Fruit fly (Drosophila melanogaster) whole organism, prepupa: ENCODE measurements around the gene CstF64.

ENCODE experiments used
- CG11294 ChIP-seq: fragments of 200-800 bp; sonication (Bioruptor generic); IDR thresholded peaks from 2 replicates; pipeline ENCODE4 v1.3.6; 2022; ENCODE audit warnings: missing biosample characterization, missing genetic modification characterization
- CG11762 ChIP-seq: fragments of 200-800 bp; sonication (Bioruptor generic); optimal IDR thresholded peaks from 3 replicates; lab custom pipeline; 2016; ENCODE audit warnings: missing biosample characterization, missing genetic modification characterization; ENCODE audit not compliant: insufficient read depth
- CG4318 ChIP-seq: fragments of 200-800 bp; sonication (Bioruptor generic); optimal IDR thresholded peaks from 3 replicates; lab custom pipeline; 2017; ENCODE audit warnings: missing biosample characterization, mild to moderate bottlenecking, missing genetic modification characterization
- CG6854 ChIP-seq: fragments of 200-800 bp; sonication (Bioruptor generic); optimal IDR thresholded peaks from 2 replicates; lab custom pipeline; 2017; ENCODE audit warnings: missing biosample characterization, mild to moderate bottlenecking, missing genetic modification characterization
- CG7368 ChIP-seq: fragments of 200-800 bp; sonication (Bioruptor generic); optimal IDR thresholded peaks from 3 replicates; lab custom pipeline; 2016; ENCODE audit warnings: missing biosample characterization, missing genetic modification characterization
- Hr38 ChIP-seq: sonication (Bioruptor generic); optimal IDR thresholded peaks from 2 replicates; lab custom pipeline; 2016; ENCODE audit warnings: missing biosample characterization, missing genetic modification characterization
- Hr39 ChIP-seq: fragments of 200-800 bp; sonication (Bioruptor generic); optimal IDR thresholded peaks from 2 replicates; lab custom pipeline; 2016; ENCODE audit warnings: missing biosample characterization, missing genetic modification characterization
- OdsH ChIP-seq: fragments of 200-800 bp; sonication (Bioruptor generic); optimal IDR thresholded peaks from 3 replicates; lab custom pipeline; 2016; ENCODE audit warnings: missing biosample characterization, missing genetic modification characterization
- Sox102F ChIP-seq: fragments of 200-800 bp; sonication (Bioruptor generic); optimal IDR thresholded peaks from 2 replicates; lab custom pipeline; 2016; ENCODE audit warnings: missing biosample characterization, mild to moderate bottlenecking, missing genetic modification characterization
- Sox14 ChIP-seq: fragments of 200-800 bp; sonication (Bioruptor generic); optimal IDR thresholded peaks from 3 replicates; lab custom pipeline; 2016; ENCODE audit warnings: missing biosample characterization, missing genetic modification characterization
- eg ChIP-seq: fragments of 200-800 bp; sonication (Bioruptor generic); IDR thresholded peaks from 3 replicates; pipeline ENCODE4 v1.3.6; 2022; ENCODE audit warnings: missing biosample characterization, missing genetic modification characterization
- lz ChIP-seq: fragments of 200-800 bp; sonication (Bioruptor generic); optimal IDR thresholded peaks from 3 replicates; lab custom pipeline; 2016; ENCODE audit warnings: missing biosample characterization, missing genetic modification characterization
- salr ChIP-seq, 2 experiments: fragments of 200-800 bp; sonication (Bioruptor generic); optimal IDR thresholded peaks; 3 replicates each; lab custom pipeline; 2016 to 2018; ENCODE audit warnings: missing biosample characterization in 2 of 2, missing genetic modification characterization in 2 of 2, mild to moderate bottlenecking in 1 of 2

DNA sequence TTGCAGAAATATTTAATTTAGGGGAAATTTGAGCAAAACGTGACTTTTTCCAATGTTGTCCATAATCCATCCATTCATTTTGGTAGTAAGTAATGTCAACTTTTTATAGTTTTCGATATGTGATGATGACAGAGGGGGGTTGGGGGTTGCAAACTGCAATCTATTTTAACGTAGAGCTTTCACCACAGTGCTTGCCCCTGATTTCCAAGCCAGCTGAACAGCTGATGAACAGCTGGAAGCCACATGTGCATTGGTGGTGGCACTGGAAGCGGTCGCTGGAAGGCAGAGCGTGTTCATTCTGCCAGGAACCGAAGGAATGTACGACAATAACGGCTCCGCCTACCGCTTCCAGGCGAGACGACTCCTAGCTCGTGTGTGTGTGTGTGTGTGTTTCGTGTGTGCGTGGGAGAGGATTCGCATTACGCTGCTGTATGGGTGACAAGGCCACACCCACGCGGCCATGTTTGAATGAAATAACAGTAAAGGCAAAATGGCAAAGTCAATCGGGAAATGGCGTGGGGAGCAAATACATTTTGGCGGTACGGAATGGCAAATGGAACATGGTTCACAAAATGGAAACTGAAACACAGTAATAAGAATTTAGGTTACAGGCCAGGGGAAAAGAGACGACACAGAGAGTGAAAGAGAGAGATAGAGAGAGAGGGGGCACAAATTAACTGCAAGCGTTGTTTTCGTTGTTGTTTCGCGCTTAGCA lies 39.6 kb downstream of the CstF64 start:
- TF ChIP-seq Hr39 (GFP tag; lab: Kevin White, UChicago) = no peak
- no peak for TF ChIP-seq eg
- no peak for TF ChIP-seq CG6854
- no peak for TF ChIP-seq Sox102F (GFP tag; lab: Kevin White, UChicago)
- TF ChIP-seq lz (GFP tag; lab: Kevin White, UChicago) = no peak
- TF ChIP-seq CG4318 (GFP tag; lab: Kevin White, UChicago) = no peak
- TF ChIP-seq OdsH (GFP tag; lab: Kevin White, UChicago) = no peak
- no peak for TF ChIP-seq CG7368 (GFP tag; lab: Kevin White, UChicago)
- TF ChIP-seq salr (GFP tag; optimal IDR thresholded peaks at IDR 0.05; lab: Kevin White, UChicago) = no peak
- TF ChIP-seq CG11294 (GFP tag; lab: Robert Waterston, UW) = no peak
- no peak for TF ChIP-seq CG11762
- TF ChIP-seq Sox14 (GFP tag; lab: Kevin White, UChicago) = no peak
- TF ChIP-seq Hr38 = no peak
